Fruit fly (Drosophila melanogaster) whole organism, embryonic: ENCODE results near the gene mRpL15.
A peak's percentile ranks its signal among the peaks of the same experiment; 100 is the strongest.

Experiments used
- Aef1 ChIP-seq: fragments of 200-800 bp; sonication (Bioruptor generic); IDR thresholded peaks from 3 replicates; pipeline ENCODE4 v1.3.6; 2022; ENCODE audit warnings: missing biosample characterization, missing genetic modification characterization
- Atf-2 ChIP-seq: fragments of 200-800 bp; sonication (Bioruptor generic); optimal IDR thresholded peaks from 2 replicates; lab custom pipeline; 2016; ENCODE audit warnings: missing biosample characterization, missing genetic modification characterization
- Atf3 ChIP-seq: fragments of 200-800 bp; sonication (Bioruptor generic); optimal IDR thresholded peaks from 3 replicates; lab custom pipeline; 2016; ENCODE audit warnings: missing biosample characterization, missing genetic modification characterization
- Awh ChIP-seq: fragments of 200-800 bp; sonication (Bioruptor generic); IDR thresholded peaks from 2 replicates; pipeline ENCODE4, ENCODE4 v1.3.6; 2022; ENCODE audit warnings: missing biosample characterization, missing genetic modification characterization
- CG10147 ChIP-seq: fragments of 200-800 bp; sonication (Bioruptor generic); optimal IDR thresholded peaks from 2 replicates; lab custom pipeline; 2019; ENCODE audit warnings: missing biosample characterization, mild to moderate bottlenecking, missing genetic modification characterization, moderate library complexity
- CG11093 ChIP-seq: fragments of 200-800 bp; sonication (Bioruptor generic); IDR thresholded peaks from 3 replicates; pipeline ENCODE4 v1.3.6; 2022; ENCODE audit warnings: missing biosample characterization, missing genetic modification characterization
- CG11456 ChIP-seq: fragments of 200-800 bp; sonication (Bioruptor generic); IDR thresholded peaks from 3 replicates; pipeline ENCODE4 v1.3.6; 2022; ENCODE audit warnings: missing biosample characterization, missing genetic modification characterization
- CG12299 ChIP-seq: fragments of 200-800 bp; sonication (Bioruptor generic); optimal IDR thresholded peaks from 2 replicates; lab custom pipeline; 2018; ENCODE audit warnings: missing biosample characterization, mild to moderate bottlenecking, missing genetic modification characterization
- CG12942 ChIP-seq: fragments of 200-800 bp; sonication (Bioruptor generic); optimal IDR thresholded peaks from 3 replicates; lab custom pipeline; 2016; ENCODE audit warnings: missing biosample characterization, missing genetic modification characterization
- CG15011 ChIP-seq: fragments of 200-800 bp; sonication (Bioruptor generic); optimal IDR thresholded peaks from 3 replicates; lab custom pipeline; 2018; ENCODE audit warnings: missing biosample characterization, mild to moderate bottlenecking, missing genetic modification characterization
- CG15269 ChIP-seq: fragments of 200-800 bp; sonication (Bioruptor generic); optimal IDR thresholded peaks from 2 replicates; lab custom pipeline; 2018; ENCODE audit warnings: missing biosample characterization, mild to moderate bottlenecking, missing genetic modification characterization, moderate library complexity
- CG1603 ChIP-seq: fragments of 200-800 bp; sonication (Bioruptor generic); optimal IDR thresholded peaks from 2 replicates; lab custom pipeline; 2019; ENCODE audit warnings: missing biosample characterization, mild to moderate bottlenecking, missing genetic modification characterization, moderate library complexity
- CG2678 ChIP-seq: fragments of 200-800 bp; sonication (Bioruptor generic); optimal IDR thresholded peaks from 3 replicates; lab custom pipeline; 2019; ENCODE audit warnings: missing biosample characterization, mild to moderate bottlenecking, missing genetic modification characterization, moderate library complexity
- CG31441 ChIP-seq: fragments of 200-800 bp; sonication (Bioruptor generic); IDR thresholded peaks from 2 replicates; pipeline ENCODE4 v1.3.6; 2022; ENCODE audit warnings: missing biosample characterization, missing genetic modification characterization
- CG3281 ChIP-seq: fragments of 200-800 bp; sonication (Bioruptor generic); optimal IDR thresholded peaks from 3 replicates; lab custom pipeline; 2017; ENCODE audit warnings: missing biosample characterization, mild to moderate bottlenecking, missing genetic modification characterization
- CG6654 ChIP-seq: fragments of 200-800 bp; sonication (Bioruptor generic); optimal IDR thresholded peaks from 2 replicates; lab custom pipeline; 2017; ENCODE audit warnings: missing biosample characterization, mild to moderate bottlenecking, missing genetic modification characterization
- CG7372 ChIP-seq: fragments of 200-800 bp; sonication (Bioruptor generic); IDR thresholded peaks from 2 replicates; pipeline ENCODE4 v1.3.6; 2022; ENCODE audit warnings: missing biosample characterization, missing genetic modification characterization
- CG7839 ChIP-seq: fragments of 200-800 bp; sonication (Bioruptor generic); optimal IDR thresholded peaks from 3 replicates; lab custom pipeline; 2018; ENCODE audit warnings: missing biosample characterization, mild to moderate bottlenecking, missing genetic modification characterization, moderate library complexity
- D19A ChIP-seq: fragments of 200-800 bp; optimal IDR thresholded peaks from 3 replicates; lab custom pipeline; 2019; ENCODE audit warnings: missing biosample characterization, mild to moderate bottlenecking, missing genetic modification characterization, moderate library complexity
- Fer2 ChIP-seq: fragments of 200-800 bp; sonication (Bioruptor generic); optimal IDR thresholded peaks from 2 replicates; lab custom pipeline; 2018; ENCODE audit warnings: missing biosample characterization, mild to moderate bottlenecking, missing genetic modification characterization, moderate library complexity
- Hmx ChIP-seq: fragments of 200-800 bp; sonication (Bioruptor generic); optimal IDR thresholded peaks from 2 replicates; lab custom pipeline; 2016; ENCODE audit warnings: missing biosample characterization, missing genetic modification characterization
- Med ChIP-seq: fragments of 200-800 bp; sonication (Bioruptor generic); peaks from one replicate; lab custom pipeline; 2016; ENCODE audit warnings: missing biosample characterization, missing genetic modification characterization, mild to moderate bottlenecking, inconsistent platforms, moderate library complexity
- Nf-YB ChIP-seq: fragments of 200-800 bp; sonication (Bioruptor generic); optimal IDR thresholded peaks from 3 replicates; lab custom pipeline; 2019; ENCODE audit warnings: missing biosample characterization, mild to moderate bottlenecking, missing genetic modification characterization, moderate library complexity
- PHDP ChIP-seq: fragments of 200-800 bp; sonication (Bioruptor generic); optimal IDR thresholded peaks from 3 replicates; lab custom pipeline; 2018; ENCODE audit warnings: missing biosample characterization, mild to moderate bottlenecking, missing genetic modification characterization, moderate library complexity
- Scr ChIP-seq: fragments of 200-800 bp; sonication (Bioruptor generic); IDR thresholded peaks from 2 replicates; pipeline ENCODE4 v1.3.6; 2022; ENCODE audit warnings: missing biosample characterization, missing genetic modification characterization; ENCODE audit not compliant: partially characterized antibody
- Spps ChIP-seq: fragments of 200-800 bp; sonication (Bioruptor generic); optimal IDR thresholded peaks from 2 replicates; lab custom pipeline; 2018; ENCODE audit warnings: missing biosample characterization, mild to moderate bottlenecking, missing genetic modification characterization
- Ssrp ChIP-seq: fragments of 200-800 bp; sonication (Bioruptor generic); optimal IDR thresholded peaks from 2 replicates; lab custom pipeline; 2018; ENCODE audit warnings: missing biosample characterization, mild to moderate bottlenecking, missing genetic modification characterization, moderate library complexity
- Usf ChIP-seq: fragments of 200-800 bp; sonication (Bioruptor generic); optimal IDR thresholded peaks from 2 replicates; lab custom pipeline; 2017; ENCODE audit warnings: missing genotype, missing biosample characterization, missing genetic modification characterization
- ac ChIP-seq: fragments of 200-800 bp; sonication (Bioruptor generic); optimal IDR thresholded peaks from 3 replicates; lab custom pipeline; 2017; ENCODE audit warnings: missing biosample characterization, mild to moderate bottlenecking, missing genetic modification characterization
- crol ChIP-seq: fragments of 200-800 bp; sonication (Bioruptor generic); IDR thresholded peaks from 2 replicates; pipeline ENCODE4 v1.3.6; 2022; ENCODE audit warnings: missing biosample characterization, missing genetic modification characterization
- dimm ChIP-seq: fragments of 200-800 bp; sonication (Bioruptor generic); IDR thresholded peaks from 2 replicates; pipeline ENCODE4 v1.3.6; 2022; ENCODE audit warnings: missing biosample characterization, missing genetic modification characterization
- dmrt11E ChIP-seq: fragments of 200-800 bp; sonication (Bioruptor generic); optimal IDR thresholded peaks from 3 replicates; lab custom pipeline; 2018; ENCODE audit warnings: missing biosample characterization, mild to moderate bottlenecking, missing genetic modification characterization, moderate library complexity
- dysf ChIP-seq: fragments of 200-800 bp; sonication (Bioruptor generic); IDR thresholded peaks from 3 replicates; pipeline ENCODE4 v1.3.6; 2022; ENCODE audit warnings: missing biosample characterization, missing genetic modification characterization
- en ChIP-seq: fragments of 200-800 bp; sonication (Bioruptor generic); optimal IDR thresholded peaks from 2 replicates; lab custom pipeline; 2016; ENCODE audit warnings: missing biosample characterization, missing genetic modification characterization
- exex ChIP-seq: fragments of 200-800 bp; sonication (Bioruptor generic); optimal IDR thresholded peaks from 4 replicates; lab custom pipeline; 2018; ENCODE audit warnings: missing biosample characterization, mild to moderate bottlenecking, missing genetic modification characterization, moderate library complexity
- gcm ChIP-seq: fragments of 200-800 bp; sonication (Bioruptor generic); optimal IDR thresholded peaks from 2 replicates; lab custom pipeline; 2019; ENCODE audit warnings: missing biosample characterization, mild to moderate bottlenecking, missing genetic modification characterization, moderate library complexity
- gem ChIP-seq: fragments of 200-800 bp; sonication (Bioruptor generic); optimal IDR thresholded peaks from 2 replicates; lab custom pipeline; 2019; ENCODE audit warnings: missing biosample characterization, mild to moderate bottlenecking, missing genetic modification characterization, moderate library complexity
- gsb ChIP-seq: fragments of 200-800 bp; sonication (Bioruptor generic); IDR thresholded peaks from 2 replicates; pipeline ENCODE4 v1.3.6; 2022; ENCODE audit warnings: missing biosample characterization, missing genetic modification characterization
- kay ChIP-seq: fragments of 200-800 bp; sonication (Bioruptor generic); optimal IDR thresholded peaks from 2 replicates; lab custom pipeline; 2016; ENCODE audit warnings: missing biosample characterization, missing genetic modification characterization
- lov ChIP-seq, 2 experiments: fragments of 200-800 bp in 1 of 2; fragments of >200 bp in 1 of 2; sonication (Bioruptor generic) in 1 of 2; IDR thresholded peaks in 1 of 2; optimal IDR thresholded peaks in 1 of 2; 2 replicates in 1 of 2; 3 replicates in 1 of 2; pipeline versions ENCODE4 v1.3.6 to Lab custom; 2017 to 2022; ENCODE audit warnings: missing biosample characterization in 1 of 2, missing genetic modification characterization in 1 of 2
- onecut ChIP-seq: fragments of 200-800 bp; sonication (Bioruptor generic); IDR thresholded peaks from 2 replicates; pipeline ENCODE4 v1.3.6; 2022; ENCODE audit warnings: missing biosample characterization, missing genetic modification characterization
- otp ChIP-seq: fragments of 200-800 bp; sonication (Bioruptor generic); IDR thresholded peaks from 3 replicates; pipeline ENCODE4, ENCODE4 v1.3.6; 2022; ENCODE audit warnings: missing biosample characterization, missing genetic modification characterization
- pho ChIP-seq: fragments of 200-800 bp; sonication (Bioruptor generic); optimal IDR thresholded peaks from 2 replicates; lab custom pipeline; 2016; ENCODE audit warnings: missing biosample characterization, missing genetic modification characterization
- row ChIP-seq: fragments of 200-800 bp; sonication (Bioruptor generic); IDR thresholded peaks from 3 replicates; pipeline ENCODE4 v1.3.6; 2022; ENCODE audit warnings: missing biosample characterization, missing genetic modification characterization
- scrt ChIP-seq: fragments of 200-800 bp; sonication (Bioruptor generic); optimal IDR thresholded peaks from 2 replicates; lab custom pipeline; 2018; ENCODE audit warnings: missing biosample characterization, mild to moderate bottlenecking, missing genetic modification characterization, moderate library complexity
- sd ChIP-seq: fragments of 200-800 bp; sonication (Bioruptor generic); optimal IDR thresholded peaks from 3 replicates; lab custom pipeline; 2018; ENCODE audit warnings: missing biosample characterization, mild to moderate bottlenecking, missing genetic modification characterization, moderate library complexity
- sisA ChIP-seq: fragments of 200-800 bp; sonication (Bioruptor generic); IDR thresholded peaks from 2 replicates; pipeline ENCODE4 v1.3.6; 2022; ENCODE audit warnings: missing biosample characterization, missing genetic modification characterization
- slp2 ChIP-seq: fragments of 200-800 bp; sonication (Bioruptor generic); optimal IDR thresholded peaks from 2 replicates; lab custom pipeline; 2016; ENCODE audit warnings: missing biosample characterization, missing genetic modification characterization
- so ChIP-seq: fragments of 200-800 bp; sonication (Bioruptor generic); IDR thresholded peaks from 3 replicates; pipeline ENCODE4 v1.3.6; 2022; ENCODE audit warnings: missing biosample characterization, missing genetic modification characterization
- trem ChIP-seq: fragments of 200-800 bp; optimal IDR thresholded peaks from 3 replicates; lab custom pipeline; 2019; ENCODE audit warnings: missing biosample characterization, mild to moderate bottlenecking, missing genetic modification characterization, moderate library complexity
- trh ChIP-seq: fragments of 200-800 bp; sonication (Bioruptor generic); optimal IDR thresholded peaks from 2 replicates; lab custom pipeline; 2016; ENCODE audit warnings: missing biosample characterization, missing genetic modification characterization
- wek ChIP-seq: fragments of 200-800 bp; sonication (Bioruptor generic); optimal IDR thresholded peaks from 3 replicates; lab custom pipeline; 2018; ENCODE audit warnings: missing biosample characterization, mild to moderate bottlenecking, missing genetic modification characterization, moderate library complexity

The mRpL15 gene

DNA sequence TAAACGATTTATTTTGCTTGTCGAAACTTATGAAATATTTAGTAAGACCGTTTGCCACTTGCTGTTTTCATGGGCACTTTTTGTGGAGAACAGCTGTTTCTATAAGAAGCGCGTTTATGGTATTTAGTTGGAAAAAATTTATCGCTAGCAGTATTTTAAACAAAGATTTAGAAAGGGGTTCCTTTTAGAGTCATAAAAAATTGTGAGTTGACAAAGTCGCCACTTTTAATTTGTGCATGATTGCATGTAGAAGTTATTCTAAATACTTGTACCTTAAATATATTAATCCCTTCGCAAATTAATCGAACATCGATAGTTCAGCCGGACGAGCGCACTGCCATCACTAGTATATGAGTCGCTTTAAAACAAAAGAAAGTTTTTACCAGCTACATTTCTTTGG is 3.7 kb downstream of the mRpL15 start, which contains the start of the genes Las and Psn (continued):
- TF ChIP-seq slp2 (no peak), Scr (GFP tag; lab: Robert Waterston, UW) (peak; percentile 77), CG2678 (no peak), CG10147 (GFP tag; lab: Kevin White, UChicago) (no peak), Spps (tag; lab: Kevin White, UChicago) (no peak), Atf3 (GFP tag; lab: Kevin White, UChicago) (no peak), Awh (GFP tag; lab: Robert Waterston, UW) (no peak), en (GFP tag; lab: Kevin White, UChicago) (no peak), CG15269 (tag; lab: Kevin White, UChicago) (no peak), scrt (GFP tag; lab: Kevin White, UChicago) (no peak), Med (GFP tag; lab: Kevin White, UChicago) (peak; percentile 90), Hmx (GFP tag; lab: Kevin White, UChicago) (peak; percentile 3), crol (no peak), CG11456 (GFP tag; lab: Robert Waterston, UW) (no peak), row (peak; percentile 50), lov (optimal IDR thresholded peaks at IDR 0.05; lab: Kevin White, UChicago) (no peak), lov (GFP tag; IDR thresholded peaks at IDR 0.05; lab: Robert Waterston, UW) (no peak), wek (GFP tag; lab: Kevin White, UChicago) (no peak), Nf-YB (no peak), sisA (GFP tag; lab: Robert Waterston, UW) (no peak), ac (no peak), CG1603 (no peak), dysf (GFP tag; lab: Robert Waterston, UW) (no peak), Aef1 (GFP tag; lab: Robert Waterston, UW) (no peak), CG15011 (GFP tag; lab: Kevin White, UChicago) (no peak), CG12299 (tag; lab: Kevin White, UChicago) (no peak), dimm (GFP tag; lab: Robert Waterston, UW) (no peak), otp (GFP tag; lab: Robert Waterston, UW) (no peak), pho (GFP tag; lab: Kevin White, UChicago) (no peak), Ssrp (tag; lab: Kevin White, UChicago) (no peak), trem (tag; lab: Kevin White, UChicago) (peak; percentile 70), D19A (tag; lab: Kevin White, UChicago) (no peak), CG7372 (GFP tag; lab: Robert Waterston, UW) (no peak), gcm (no peak), gem (tag; lab: Kevin White, UChicago) (no peak), onecut (GFP tag; lab: Robert Waterston, UW) (no peak), Fer2 (tag; lab: Kevin White, UChicago) (no peak), CG31441 (GFP tag; lab: Robert Waterston, UW) (no peak), CG12942 (GFP tag; lab: Kevin White, UChicago) (no peak), CG7839 (tag; lab: Kevin White, UChicago) (no peak), CG3281 (GFP tag; lab: Kevin White, UChicago) (no peak), gsb (GFP tag; lab: Robert Waterston, UW) (no peak), CG6654 (no peak), sd (no peak), exex (no peak), CG11093 (no peak), Atf-2 (GFP tag; lab: Kevin White, UChicago) (no peak), Usf (GFP tag; lab: Kevin White, UChicago) (no peak), so (no peak), trh (GFP tag; lab: Kevin White, UChicago) (no peak), dmrt11E (tag; lab: Kevin White, UChicago) (no peak), kay (GFP tag; lab: Kevin White, UChicago) (peak; percentile 29), PHDP (tag; lab: Kevin White, UChicago) (no peak)
